Worm (Caenorhabditis elegans) whole organism, L3 larva: ENCODE measurements around the gene F42A9.11.

Source experiments
- R02D3.7 ChIP-seq: fragments of 150-350 bp; optimal IDR thresholded peaks from 2 replicates; lab custom pipeline; 2014; ENCODE audit warnings: missing biosample characterization, missing genetic modification characterization
- ZK546.5 ChIP-seq: sonication (generic microtip); optimal IDR thresholded peaks from 2 replicates; lab custom pipeline; 2017; ENCODE audit warnings: missing biosample characterization, missing genetic modification characterization
- aly-2 ChIP-seq: fragments of 150-350 bp; optimal IDR thresholded peaks from 2 replicates; lab custom pipeline; 2014; ENCODE audit warnings: missing biosample characterization, missing genetic modification characterization
- ama-1 ChIP-seq: fragments of 150-350 bp; optimal IDR thresholded peaks from 2 replicates; lab custom pipeline; 2018
- fos-1 ChIP-seq: fragments of 150-350 bp; optimal IDR thresholded peaks from 2 replicates; lab custom pipeline; 2014; ENCODE audit warnings: missing biosample characterization, missing genetic modification characterization
- hmg-11 ChIP-seq: sonication (generic microtip); optimal IDR thresholded peaks from 2 replicates; lab custom pipeline; 2016; ENCODE audit warnings: missing genetic modification characterization, missing compliant biosample characterization
- nhr-76 ChIP-seq: fragments of 150-350 bp; sonication (generic microtip); optimal IDR thresholded peaks from 5 replicates; lab custom pipeline; 2014; ENCODE audit warnings: missing biosample characterization, missing genetic modification characterization
- pha-4 ChIP-seq: fragments of 150-350 bp; optimal IDR thresholded peaks from 2 replicates; lab custom pipeline; 2014; ENCODE audit warnings: missing biosample characterization, missing genetic modification reagents, missing genetic modification characterization
- skn-1 ChIP-seq: fragments of 150-350 bp; optimal IDR thresholded peaks from 2 replicates; lab custom pipeline; 2014; ENCODE audit warnings: missing biosample characterization, missing genetic modification characterization
- snpc-4 ChIP-seq: fragments of 150-350 bp; optimal IDR thresholded peaks from 2 replicates; lab custom pipeline; 2014; ENCODE audit warnings: missing biosample characterization, missing genetic modification characterization
- tbx-2 ChIP-seq: sonication (generic microtip); optimal IDR thresholded peaks from 2 replicates; lab custom pipeline; 2016; ENCODE audit warnings: mild to moderate bottlenecking, missing genetic modification characterization, missing compliant biosample characterization
- zag-1 ChIP-seq: fragments of 150-350 bp; optimal IDR thresholded peaks from 2 replicates; lab custom pipeline; 2014; ENCODE audit warnings: missing biosample characterization, missing genetic modification characterization
- ztf-11 ChIP-seq: fragments of 150-350 bp; optimal IDR thresholded peaks from 2 replicates; lab custom pipeline; 2014; ENCODE audit warnings: missing biosample characterization, missing genetic modification characterization

ce11 chrIV:8597504-8597903, 29.9 kb upstream of the F42A9.11 start:
- TF ChIP-seq ZK546.5 (tag; lab: Kevin White, UChicago) (no peak), skn-1 (no peak), pha-4 (tag; lab: Kevin White, UChicago) (peak; percentile 32), tbx-2 (no peak), fos-1 (tag; lab: Kevin White, UChicago) (no peak), snpc-4 (tag; lab: Kevin White, UChicago) (no peak), ama-1 (no peak), ztf-11 (tag; lab: Kevin White, UChicago) (no peak), zag-1 (no peak), R02D3.7 (tag; lab: Kevin White, UChicago) (no peak), hmg-11 (tag; lab: Kevin White, UChicago) (peak; percentile 51), aly-2 (tag; lab: Kevin White, UChicago) (no peak), nhr-76 (tag; lab: Kevin White, UChicago) (no peak)
